Fruit fly (Drosophila melanogaster) S2 (cell line): ENCODE measurements around the gene Nin.

ENCODE experiments used
- CG8478 ChIP-seq: fragments of >200 bp; optimal IDR thresholded peaks from 2 replicates; lab custom pipeline; 2018
- CTCF ChIP-seq, 2 experiments: fragments of >200 bp; optimal IDR thresholded peaks; 2 replicates each; lab custom pipeline; 2018

DNA sequence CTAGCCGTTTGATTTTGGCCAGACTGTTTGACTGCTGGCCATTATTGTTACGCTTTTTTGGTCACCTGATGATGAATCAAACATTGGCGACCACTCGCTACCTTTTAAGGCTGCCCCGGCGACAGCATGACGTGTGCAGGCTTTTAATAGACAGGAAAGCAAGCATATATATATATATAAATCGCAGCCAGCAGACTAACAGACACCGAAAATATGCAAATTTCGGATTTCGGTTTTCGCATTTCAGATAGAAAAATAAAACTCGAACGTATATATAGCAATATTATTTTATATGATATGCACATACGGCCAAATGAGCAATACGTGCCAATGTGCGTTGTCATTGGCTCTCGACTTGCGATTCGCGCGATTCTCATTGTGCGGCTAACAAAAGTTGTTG is 47.6 kb downstream of the Nin start:
- TF ChIP-seq CG8478 (lab: Kevin White, UChicago): no peak
- no peak for TF ChIP-seq CTCF (optimal IDR thresholded peaks at IDR 0.05; lab: Kevin White, UChicago)
